Worm (Caenorhabditis elegans) whole organism, L1 larva: ENCODE results near the gene lin-25.

Source experiments
- C04F5.9 ChIP-seq: sonication (generic microtip); optimal IDR thresholded peaks from 2 replicates; lab custom pipeline; 2016; ENCODE audit warnings: missing genetic modification characterization, missing compliant biosample characterization
- C16A3.4 ChIP-seq: fragments of 150-350 bp; optimal IDR thresholded peaks from 2 replicates; lab custom pipeline; 2014; ENCODE audit warnings: missing biosample characterization, missing genetic modification characterization
- C34B4.2 ChIP-seq: sonication (generic microtip); optimal IDR thresholded peaks from 2 replicates; lab custom pipeline; 2017; ENCODE audit warnings: mild to moderate bottlenecking, missing genetic modification characterization, missing compliant biosample characterization
- F16B12.6 ChIP-seq: fragments of 150-350 bp; optimal IDR thresholded peaks from 2 replicates; lab custom pipeline; 2014; ENCODE audit warnings: missing biosample characterization, missing genetic modification characterization
- Y116A8C.19 ChIP-seq: sonication (generic microtip); optimal IDR thresholded peaks from 2 replicates; lab custom pipeline; 2016; ENCODE audit warnings: missing compliant biosample characterization, missing genetic modification characterization, borderline replicate concordance
- aly-2 ChIP-seq: fragments of 150-350 bp; optimal IDR thresholded peaks from 2 replicates; lab custom pipeline; 2014; ENCODE audit warnings: missing biosample characterization, missing genetic modification characterization
- ama-1 ChIP-seq: fragments of 150-350 bp; optimal IDR thresholded peaks from 2 replicates; lab custom pipeline; 2014
- blmp-1 ChIP-seq: fragments of 150-350 bp; optimal IDR thresholded peaks from 2 replicates; lab custom pipeline; 2014; ENCODE audit warnings: missing biosample characterization, missing genetic modification characterization
- dsc-1 ChIP-seq: sonication (generic microtip); optimal IDR thresholded peaks from 2 replicates; lab custom pipeline; 2016; ENCODE audit warnings: mild to moderate bottlenecking, missing genetic modification characterization, missing compliant biosample characterization
- efl-1 ChIP-seq, 4 experiments: fragments of 150-350 bp; optimal IDR thresholded peaks in 3 of 4; peaks in 1 of 4; 1 replicate in 1 of 4; 2 replicates in 3 of 4; lab custom pipeline; 2014; ENCODE audit warnings: missing biosample characterization in 2 of 4, missing genetic modification characterization in 2 of 4, missing genetic modification reagents in 2 of 4
- efl-3 ChIP-seq: fragments of 200-800 bp; sonication (Bioruptor generic); optimal IDR thresholded peaks from 2 replicates; lab custom pipeline; 2018; ENCODE audit warnings: mild to moderate bottlenecking, missing genetic modification characterization, missing compliant biosample characterization
- egl-27 ChIP-seq, 2 experiments: fragments of 150-350 bp in 1 of 2; sonication (generic microtip); optimal IDR thresholded peaks; 3 replicates each; lab custom pipeline; 2017 to 2018; ENCODE audit warnings: missing biosample characterization in 2 of 2, missing genetic modification characterization in 2 of 2, missing genetic modification reagents in 2 of 2
- elt-2 ChIP-seq: sonication (generic microtip); optimal IDR thresholded peaks from 2 replicates; lab custom pipeline; 2016; ENCODE audit warnings: missing genetic modification characterization, mild to moderate bottlenecking, inconsistent platforms, missing compliant biosample characterization, missing genetic modification reagents
- elt-3 ChIP-seq, 6 experiments: fragments of 150-350 bp in 1 of 6; sonication (generic microtip); optimal IDR thresholded peaks; 2 replicates each; lab custom pipeline; 2017 to 2018; ENCODE audit warnings: missing biosample characterization in 6 of 6, missing genetic modification characterization in 6 of 6, inconsistent platforms in 1 of 6
- fkh-8 ChIP-seq: sonication (generic microtip); optimal IDR thresholded peaks from 2 replicates; lab custom pipeline; 2016; ENCODE audit warnings: mild to moderate bottlenecking, missing genetic modification characterization, missing compliant biosample characterization
- grh-1 ChIP-seq: fragments of 200-800 bp; sonication (Bioruptor generic); IDR thresholded peaks from 2 replicates; pipeline ENCODE4 v1.3.6; 2022; ENCODE audit warnings: missing genetic modification reagents, missing genetic modification characterization, missing compliant biosample characterization
- hlh-4 ChIP-seq: sonication (generic microtip); optimal IDR thresholded peaks from 2 replicates; lab custom pipeline; 2016; ENCODE audit warnings: mild to moderate bottlenecking, missing genetic modification characterization, missing compliant biosample characterization
- hpl-2 ChIP-seq: fragments of 150-350 bp; optimal IDR thresholded peaks from 2 replicates; lab custom pipeline; 2014; ENCODE audit warnings: missing biosample characterization, missing genetic modification reagents, missing genetic modification characterization
- isw-1 ChIP-seq: fragments of 200-800 bp; sonication (Bioruptor generic); IDR thresholded peaks from 2 replicates; pipeline ENCODE4 v1.3.6; 2022; ENCODE audit warnings: missing genetic modification characterization, missing compliant biosample characterization
- lin-13 ChIP-seq: fragments of 150-350 bp; optimal IDR thresholded peaks from 2 replicates; lab custom pipeline; 2014; ENCODE audit warnings: missing biosample characterization, missing genetic modification reagents, missing genetic modification characterization
- lin-15B ChIP-seq: fragments of 150-350 bp; sonication (generic microtip); optimal IDR thresholded peaks from 3 replicates; lab custom pipeline; 2014; ENCODE audit warnings: missing biosample characterization, missing genetic modification characterization
- lin-39 ChIP-seq: fragments of 150-350 bp; optimal IDR thresholded peaks from 2 replicates; lab custom pipeline; 2014; ENCODE audit warnings: missing biosample characterization, missing genetic modification reagents, missing genetic modification characterization
- lir-3 ChIP-seq: sonication (generic microtip); optimal IDR thresholded peaks from 2 replicates; lab custom pipeline; 2016; ENCODE audit warnings: mild to moderate bottlenecking, missing genetic modification characterization, moderate library complexity, missing compliant biosample characterization; ENCODE audit not compliant: poor library complexity
- mdl-1 ChIP-seq, 2 experiments: fragments of 150-350 bp; optimal IDR thresholded peaks; 2 replicates each; lab custom pipeline; 2014 to 2017; ENCODE audit warnings: missing biosample characterization in 2 of 2, missing genetic modification characterization in 2 of 2, inconsistent platforms in 1 of 2
- mef-2 ChIP-seq: fragments of 150-350 bp; optimal IDR thresholded peaks from 2 replicates; lab custom pipeline; 2014; ENCODE audit warnings: missing biosample characterization, missing genetic modification characterization
- nhr-11 ChIP-seq: fragments of 150-350 bp; optimal IDR thresholded peaks from 2 replicates; lab custom pipeline; 2014; ENCODE audit warnings: missing biosample characterization, missing genetic modification characterization
- nhr-19 ChIP-seq: fragments of 200-800 bp; sonication (Bioruptor generic); conservative IDR thresholded peaks from 2 replicates; pipeline ENCODE4 v1.3.6; 2022; ENCODE audit warnings: missing genetic modification characterization, missing compliant biosample characterization
- nhr-237 ChIP-seq: fragments of 150-350 bp; optimal IDR thresholded peaks from 2 replicates; lab custom pipeline; 2014; ENCODE audit warnings: missing biosample characterization, missing genetic modification characterization
- nhr-71 ChIP-seq: sonication (generic microtip); optimal IDR thresholded peaks from 2 replicates; lab custom pipeline; 2016; ENCODE audit warnings: mild to moderate bottlenecking, missing genetic modification characterization, moderate library complexity, missing compliant biosample characterization
- nhr-84 ChIP-seq: sonication (generic microtip); optimal IDR thresholded peaks from 2 replicates; lab custom pipeline; 2017; ENCODE audit warnings: missing biosample characterization, missing genetic modification characterization
- nhr-90 ChIP-seq: sonication (generic microtip); optimal IDR thresholded peaks from 2 replicates; lab custom pipeline; 2016; ENCODE audit warnings: mild to moderate bottlenecking, missing genetic modification characterization, missing compliant biosample characterization; ENCODE audit not compliant: poor library complexity
- pag-3 ChIP-seq: sonication (generic microtip); optimal IDR thresholded peaks from 2 replicates; lab custom pipeline; 2017; ENCODE audit warnings: missing genetic modification characterization, mild to moderate bottlenecking, missing compliant biosample characterization, antibody characterized with exemption, borderline replicate concordance; ENCODE audit not compliant: insufficient read depth
- pax-3 ChIP-seq: fragments of 200-800 bp; sonication (Bioruptor generic); optimal IDR thresholded peaks from 2 replicates; lab custom pipeline; 2018; ENCODE audit warnings: mild to moderate bottlenecking, missing genetic modification characterization, moderate library complexity, missing compliant biosample characterization
- snu-23 ChIP-seq: sonication (generic microtip); optimal IDR thresholded peaks from 2 replicates; lab custom pipeline; 2016; ENCODE audit warnings: missing genetic modification characterization, missing compliant biosample characterization
- sup-37 ChIP-seq: fragments of 200-800 bp; sonication (Bioruptor generic); optimal IDR thresholded peaks from 2 replicates; lab custom pipeline; 2018; ENCODE audit warnings: mild to moderate bottlenecking, missing genetic modification characterization, missing compliant biosample characterization
- swsn-7 ChIP-seq: sonication (generic microtip); optimal IDR thresholded peaks from 2 replicates; lab custom pipeline; 2016; ENCODE audit warnings: missing genetic modification characterization, missing compliant biosample characterization
- tbx-2 ChIP-seq: sonication (generic microtip); optimal IDR thresholded peaks from 2 replicates; lab custom pipeline; 2016; ENCODE audit warnings: missing genetic modification characterization, missing compliant biosample characterization
- tlp-1 ChIP-seq: fragments of 150-350 bp; optimal IDR thresholded peaks from 2 replicates; lab custom pipeline; 2014; ENCODE audit warnings: missing biosample characterization, missing genetic modification characterization
- unc-130 ChIP-seq: fragments of 150-350 bp; optimal IDR thresholded peaks from 2 replicates; lab custom pipeline; 2017; ENCODE audit warnings: missing biosample characterization, missing genetic modification characterization, inconsistent platforms
- unc-30 ChIP-seq: sonication (generic microtip); optimal IDR thresholded peaks from 2 replicates; lab custom pipeline; 2017; ENCODE audit warnings: missing biosample characterization, missing genetic modification characterization
- zag-1 ChIP-seq: fragments of 150-350 bp; optimal IDR thresholded peaks from 2 replicates; lab custom pipeline; 2014; ENCODE audit warnings: missing biosample characterization, missing genetic modification characterization
- zip-4 ChIP-seq: fragments of 200-800 bp; sonication (Bioruptor generic); optimal IDR thresholded peaks from 2 replicates; lab custom pipeline; 2018; ENCODE audit warnings: mild to moderate bottlenecking, missing genetic modification characterization, moderate library complexity, missing compliant biosample characterization
- ztf-11 ChIP-seq, 2 experiments: sonication (generic microtip); optimal IDR thresholded peaks; 2 replicates each; lab custom pipeline; 2016 to 2017; ENCODE audit warnings: missing genetic modification characterization in 2 of 2, missing biosample characterization in 1 of 2, missing compliant biosample characterization in 1 of 2
- ztf-4 ChIP-seq: fragments of 150-350 bp; optimal IDR thresholded peaks from 2 replicates; lab custom pipeline; 2014; ENCODE audit warnings: missing biosample characterization, missing genetic modification characterization

lin-25 gene

DNA sequence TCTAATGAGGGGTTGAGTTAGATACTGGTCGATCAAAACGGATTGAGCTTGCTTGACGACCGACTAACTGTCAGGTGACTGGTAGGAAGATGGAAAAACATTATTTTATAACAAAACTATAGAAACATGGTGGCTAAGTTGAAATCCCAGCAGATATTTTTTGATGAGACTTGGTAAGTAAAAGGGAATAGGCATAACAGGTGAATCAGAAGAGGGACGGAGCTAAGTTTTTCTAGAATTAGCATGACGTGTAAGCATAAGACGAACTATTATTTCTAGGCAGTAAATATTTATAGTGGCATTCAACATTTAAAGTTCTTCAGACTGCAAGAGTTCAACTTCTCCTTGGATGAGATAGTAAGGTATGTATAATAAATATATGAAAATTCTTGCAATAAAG, 5.2 kb upstream of the lin-25 start, which contains the start of gene F56H9.8:
Gene F56H9.8, plus strand, starts transcription at position 301 of the 400 bp plus-strand sequence.
- TF ChIP-seq nhr-90 (tag; lab: Kevin White, UChicago) (no peak), fkh-8 (no peak), pax-3 (tag; lab: Kevin White, UChicago) (peak; percentile 29), elt-3 (tag; optimal IDR thresholded peaks at IDR 0.05; lab: Kevin White, UChicago) (no peak), tlp-1 (tag; lab: Kevin White, UChicago) (no peak), hlh-4 (no peak), swsn-7 (tag; lab: Kevin White, UChicago) (no peak), C34B4.2 (tag; lab: Kevin White, UChicago) (no peak)
- TF ChIP-seq, all 84 proteins: peak for 1

DNA sequence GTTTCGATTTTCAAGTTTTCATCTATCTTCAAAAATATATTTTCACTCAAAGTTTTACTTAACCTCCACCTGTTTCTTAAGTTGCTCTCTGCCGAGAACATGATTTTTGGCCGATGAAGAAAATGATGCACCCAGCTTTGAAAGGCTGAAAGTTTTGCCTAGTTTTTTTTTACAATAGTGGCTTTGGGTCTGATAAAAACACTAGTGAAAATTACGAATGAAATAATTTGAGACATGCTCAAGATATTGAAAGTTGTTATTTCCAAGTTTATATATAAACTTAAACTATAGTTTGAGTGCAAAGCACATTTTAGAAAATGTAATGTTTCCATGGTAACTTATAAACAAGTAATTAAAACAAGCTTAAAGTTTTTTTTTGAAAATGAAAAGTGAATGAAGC, 512 bp upstream of the lin-25 start, which contains the start of gene gpa-9:
Gene gpa-9, minus strand, starts transcription at position 101 of the 400 bp plus-strand sequence.
- TF ChIP-seq Y116A8C.19 (tag; lab: Kevin White, UChicago) (no peak), efl-1 (optimal IDR thresholded peaks at IDR 0.05; lab: Kevin White, UChicago) (no peak), efl-1 (GFP tag; optimal IDR thresholded peaks at IDR 0.05 in 1 of 2; lab: Kevin White, UChicago) (peak in 1 of 2 experiments; percentile 32), nhr-71 (tag; lab: Kevin White, UChicago) (no peak)
- TF ChIP-seq, all 84 proteins: peak for 1

DNA sequence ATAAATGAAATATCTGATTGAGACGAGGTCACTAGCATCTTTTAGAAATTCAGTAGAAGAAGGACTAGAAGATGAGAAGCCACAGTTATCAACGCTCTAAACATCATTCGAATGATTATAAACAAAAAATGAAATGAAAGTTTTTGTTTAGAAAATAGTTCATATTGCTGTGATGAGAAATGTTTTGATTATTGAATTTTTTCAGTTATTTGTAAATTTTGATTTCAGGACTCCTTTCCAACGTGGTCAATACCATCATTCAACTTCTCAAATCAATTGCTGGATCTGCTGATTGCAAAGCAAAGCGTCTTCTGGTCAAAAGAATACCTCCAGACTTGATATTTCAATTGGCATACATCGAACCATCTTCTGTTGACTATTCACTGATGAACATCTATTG, 8.4 kb downstream of the lin-25 start, which contains the start of gene W05B10.6:
Gene W05B10.6, minus strand, starts transcription at position 101 of the 400 bp plus-strand sequence.
- TF ChIP-seq nhr-237 (tag; lab: Kevin White, UChicago) (no peak), lin-15B (no peak), unc-30 (tag; lab: Kevin White, UChicago) (no peak), elt-2 (tag; lab: Kevin White, UChicago) (no peak), egl-27 (tag; optimal IDR thresholded peaks at IDR 0.05; lab: Kevin White, UChicago) (no peak), zag-1 (tag; lab: Kevin White, UChicago) (no peak), swsn-7 (tag; lab: Kevin White, UChicago) (no peak), ztf-4 (no peak), nhr-11 (tag; lab: Kevin White, UChicago) (no peak), nhr-84 (tag; lab: Kevin White, UChicago) (no peak), unc-130 (tag; lab: Kevin White, UChicago) (no peak), blmp-1 (tag; lab: Kevin White, UChicago) (no peak), pag-3 (tag; lab: Kevin White, UChicago) (no peak), zip-4 (no peak), ama-1 (lab: Kevin White, UChicago) (no peak), lin-13 (no peak), lir-3 (tag; lab: Kevin White, UChicago) (no peak), mef-2 (tag; lab: Kevin White, UChicago) (no peak), C16A3.4 (tag; lab: Kevin White, UChicago) (no peak)

DNA sequence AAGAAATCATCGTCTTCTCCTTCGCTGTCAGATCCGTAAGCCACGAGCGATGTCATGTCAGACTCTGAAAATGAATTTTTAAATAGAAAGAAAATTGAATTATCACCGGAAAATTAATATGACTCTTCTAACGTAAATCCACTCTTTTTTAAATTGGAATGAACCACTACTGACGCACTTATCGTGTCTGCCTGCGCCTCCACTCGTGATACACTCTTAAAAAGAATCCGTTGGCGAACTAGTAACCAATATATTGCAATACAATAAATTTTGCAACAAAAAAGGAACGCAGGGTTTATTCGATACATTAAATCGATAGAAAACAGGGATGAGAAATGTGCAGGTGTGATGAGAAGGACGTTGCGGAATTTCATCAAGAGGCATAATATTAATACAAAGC, 9.7 kb downstream of the lin-25 start, which contains the start of gene ccch-3:
Gene ccch-3, minus strand, starts transcription at position 262 of the 400 bp plus-strand sequence.
- TF ChIP-seq sup-37 (GFP tag; lab: Kevin White, UChicago) = no peak
- no peak for TF ChIP-seq C34B4.2 (tag; lab: Kevin White, UChicago)
- TF ChIP-seq F16B12.6 (tag; lab: Kevin White, UChicago) = peak; percentile 48
- peak; percentile 78 for TF ChIP-seq swsn-7 (tag; lab: Kevin White, UChicago)
- peak; percentile 77 for TF ChIP-seq tbx-2
- no peak for TF ChIP-seq nhr-237 (tag; lab: Kevin White, UChicago)
- no peak for TF ChIP-seq ztf-11 (tag; optimal IDR thresholded peaks at IDR 0.05; lab: Kevin White, UChicago)
- peak; percentile 77 for TF ChIP-seq nhr-19 (GFP tag; lab: Robert Waterston, UW)
- 0 out of 2 replicates have a peak, but pooled peaks have one; percentile 30 for TF ChIP-seq grh-1 (GFP tag; lab: Robert Waterston, UW)
- peak; percentile 66 for TF ChIP-seq blmp-1 (tag; lab: Kevin White, UChicago)
- no peak for TF ChIP-seq snu-23 (GFP tag; lab: Kevin White, UChicago)
- peak; percentile 69 for TF ChIP-seq dsc-1 (tag; lab: Kevin White, UChicago)
- TF ChIP-seq lir-3 (tag; lab: Kevin White, UChicago) = peak; percentile 37
- no peak for TF ChIP-seq lin-39 (tag; lab: Kevin White, UChicago)
- TF ChIP-seq isw-1 (GFP tag; lab: Robert Waterston, UW) = peak; percentile 28
- TF ChIP-seq hpl-2 (GFP tag; lab: Kevin White, UChicago) = no peak
- no peak for TF ChIP-seq ama-1 (lab: Kevin White, UChicago)
- peak; percentile 42 for TF ChIP-seq C04F5.9 (tag; lab: Kevin White, UChicago)
- TF ChIP-seq mdl-1 (tag; optimal IDR thresholded peaks at IDR 0.05; lab: Kevin White, UChicago) = peak in 1 of 2 experiments; percentile 59
- TF ChIP-seq pag-3 (tag; lab: Kevin White, UChicago) = peak; percentile 16
- TF ChIP-seq efl-3 (GFP tag; lab: Kevin White, UChicago) = no peak
- TF ChIP-seq lin-15B = no peak
- TF ChIP-seq C16A3.4 (tag; lab: Kevin White, UChicago) = peak; percentile 85
- no peak for TF ChIP-seq aly-2 (tag; lab: Kevin White, UChicago)
- no peak for TF ChIP-seq zip-4
- TF ChIP-seq nhr-11 (tag; lab: Kevin White, UChicago) = no peak
